Fruit fly (Drosophila melanogaster) whole organism, embryonic: ENCODE measurements around the gene Mekk1.

Experiments
- Bdp1 ChIP-seq: fragments of 200-800 bp; sonication (Bioruptor generic); optimal IDR thresholded peaks from 3 replicates; lab custom pipeline; 2016; ENCODE audit warnings: missing biosample characterization, missing genetic modification characterization
- CG10462 ChIP-seq: fragments of 200-800 bp; sonication (Bioruptor generic); optimal IDR thresholded peaks from 2 replicates; lab custom pipeline; 2016; ENCODE audit warnings: missing biosample characterization, missing genetic modification characterization
- CG1233 ChIP-seq: fragments of 200-800 bp; sonication (Bioruptor generic); optimal IDR thresholded peaks from 4 replicates; lab custom pipeline; 2018; ENCODE audit warnings: missing biosample characterization, mild to moderate bottlenecking, missing genetic modification characterization
- CG1603 ChIP-seq: fragments of 200-800 bp; sonication (Bioruptor generic); optimal IDR thresholded peaks from 2 replicates; lab custom pipeline; 2019; ENCODE audit warnings: missing biosample characterization, mild to moderate bottlenecking, missing genetic modification characterization, moderate library complexity
- CG17328 ChIP-seq: fragments of 200-800 bp; sonication (Bioruptor generic); IDR thresholded peaks from 2 replicates; pipeline ENCODE4 v1.3.6; 2022; ENCODE audit warnings: missing biosample characterization, missing genetic modification characterization
- CG3065 ChIP-seq: fragments of 200-800 bp; sonication (Bioruptor generic); optimal IDR thresholded peaks from 2 replicates; lab custom pipeline; 2016; ENCODE audit warnings: missing biosample characterization, missing genetic modification characterization
- CG3281 ChIP-seq: fragments of 200-800 bp; sonication (Bioruptor generic); optimal IDR thresholded peaks from 3 replicates; lab custom pipeline; 2017; ENCODE audit warnings: missing biosample characterization, mild to moderate bottlenecking, missing genetic modification characterization
- CG3407 ChIP-seq: fragments of 200-800 bp; sonication (Bioruptor generic); optimal IDR thresholded peaks from 2 replicates; lab custom pipeline; 2018; ENCODE audit warnings: missing biosample characterization, mild to moderate bottlenecking, missing genetic modification characterization
- CG34224 ChIP-seq: fragments of 200-800 bp; sonication (Bioruptor generic); IDR thresholded peaks from 3 replicates; pipeline ENCODE4 v1.3.6; 2022; ENCODE audit warnings: missing biosample characterization, missing genetic modification characterization; ENCODE audit not compliant: partially characterized antibody
- CG3995 ChIP-seq: fragments of 200-800 bp; sonication (Bioruptor generic); optimal IDR thresholded peaks from 3 replicates; lab custom pipeline; 2016; ENCODE audit warnings: missing biosample characterization, missing genetic modification characterization
- CG4282 ChIP-seq: fragments of 200-800 bp; sonication (Bioruptor generic); optimal IDR thresholded peaks from 2 replicates; lab custom pipeline; 2016; ENCODE audit warnings: missing biosample characterization, missing genetic modification characterization
- CG8359 ChIP-seq: fragments of 200-800 bp; sonication (Bioruptor generic); optimal IDR thresholded peaks from 2 replicates; lab custom pipeline; 2017; ENCODE audit warnings: missing biosample characterization, mild to moderate bottlenecking, missing genetic modification characterization, borderline replicate concordance
- Dbx ChIP-seq: fragments of 200-800 bp; sonication (Bioruptor generic); IDR thresholded peaks from 3 replicates; pipeline ENCODE4 v1.3.6; 2022; ENCODE audit warnings: missing biosample characterization, missing genetic modification characterization
- Fer1 ChIP-seq: fragments of 200-800 bp; sonication (Bioruptor generic); optimal IDR thresholded peaks from 2 replicates; lab custom pipeline; 2017; ENCODE audit warnings: missing biosample characterization, mild to moderate bottlenecking, missing genetic modification characterization
- Hmx ChIP-seq: fragments of 200-800 bp; sonication (Bioruptor generic); optimal IDR thresholded peaks from 2 replicates; lab custom pipeline; 2016; ENCODE audit warnings: missing biosample characterization, missing genetic modification characterization
- Lhr ChIP-seq: fragments of 200-800 bp; sonication (Bioruptor generic); optimal IDR thresholded peaks from 3 replicates; lab custom pipeline; 2017; ENCODE audit warnings: mild to moderate bottlenecking, missing biosample characterization, missing genetic modification reagents, missing genetic modification characterization
- TFAM ChIP-seq: fragments of 200-800 bp; sonication (Bioruptor generic); optimal IDR thresholded peaks from 2 replicates; lab custom pipeline; 2017; ENCODE audit warnings: missing biosample characterization, missing genetic modification characterization, inconsistent platforms
- ara ChIP-seq: fragments of 200-800 bp; sonication (Bioruptor generic); IDR thresholded peaks from 2 replicates; pipeline ENCODE4 v1.3.6; 2022; ENCODE audit warnings: missing biosample characterization, missing genetic modification characterization
- ato ChIP-seq: fragments of 200-800 bp; sonication (Bioruptor generic); IDR thresholded peaks from 2 replicates; pipeline ENCODE4 v1.3.6; 2022; ENCODE audit warnings: missing biosample characterization, missing genetic modification characterization; ENCODE audit not compliant: partially characterized antibody
- cas ChIP-seq: fragments of 200-800 bp; sonication (Bioruptor generic); IDR thresholded peaks from 2 replicates; pipeline ENCODE4 v1.3.6; 2022; ENCODE audit warnings: missing biosample characterization, missing genetic modification characterization
- cato ChIP-seq: fragments of 200-800 bp; sonication (Bioruptor generic); optimal IDR thresholded peaks from 2 replicates; lab custom pipeline; 2016; ENCODE audit warnings: missing biosample characterization, missing genetic modification characterization, borderline replicate concordance
- chinmo ChIP-seq: fragments of 200-800 bp; sonication (Bioruptor generic); IDR thresholded peaks from 4 replicates; pipeline ENCODE4 v1.3.6; 2022; ENCODE audit warnings: missing biosample characterization, missing genetic modification characterization; ENCODE audit not compliant: partially characterized antibody
- chm ChIP-seq: fragments of 200-800 bp; sonication (Bioruptor generic); IDR thresholded peaks from 2 replicates; pipeline ENCODE4 v1.3.6; 2022; ENCODE audit warnings: missing biosample characterization, missing genetic modification characterization
- gsb ChIP-seq: fragments of 200-800 bp; sonication (Bioruptor generic); IDR thresholded peaks from 2 replicates; pipeline ENCODE4 v1.3.6; 2022; ENCODE audit warnings: missing biosample characterization, missing genetic modification characterization
- jigr1 ChIP-seq: fragments of 200-800 bp; sonication (Bioruptor generic); IDR thresholded peaks from 3 replicates; pipeline ENCODE4 v1.3.6; 2022; ENCODE audit warnings: missing biosample characterization, missing genetic modification characterization
- lab ChIP-seq: fragments of 200-800 bp; sonication (Bioruptor generic); optimal IDR thresholded peaks from 3 replicates; lab custom pipeline; 2017; ENCODE audit warnings: missing biosample characterization, missing genetic modification characterization, mild to moderate bottlenecking, moderate library complexity, missing genetic modification reagents
- pita ChIP-seq: fragments of 200-800 bp; sonication (Bioruptor generic); optimal IDR thresholded peaks from 2 replicates; lab custom pipeline; 2017; ENCODE audit warnings: missing biosample characterization, mild to moderate bottlenecking, missing genetic modification characterization
- rib ChIP-seq: fragments of 200-800 bp; sonication (Bioruptor generic); IDR thresholded peaks from 2 replicates; pipeline ENCODE4 v1.3.6; 2022; ENCODE audit warnings: missing biosample characterization, missing genetic modification characterization
- tio ChIP-seq: fragments of 200-800 bp; sonication (Bioruptor generic); optimal IDR thresholded peaks from 2 replicates; lab custom pipeline; 2017; ENCODE audit warnings: missing biosample characterization, missing genetic modification characterization, inconsistent platforms
- yki ChIP-seq: fragments of >200 bp; optimal IDR thresholded peaks from 3 replicates; lab custom pipeline; 2018

Mekk1 gene

DNA sequence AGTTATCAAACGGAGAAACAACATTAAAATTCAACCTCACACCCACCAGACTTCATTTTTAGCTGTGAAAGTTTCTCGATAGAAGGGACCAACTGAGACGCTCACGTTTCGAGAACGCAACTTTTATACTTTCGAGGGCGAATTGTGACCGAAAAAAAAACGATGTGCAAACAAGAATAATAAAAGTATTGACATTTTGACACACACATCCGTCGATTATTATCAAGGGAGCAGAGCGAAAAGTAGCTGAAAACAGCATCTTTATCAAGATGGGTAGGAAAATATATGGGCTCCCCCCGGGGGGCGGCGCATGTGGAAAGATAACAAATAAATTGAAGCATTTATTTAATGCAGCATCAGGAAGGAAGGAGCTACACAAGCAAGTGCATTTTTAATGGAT is 49.8 kb downstream of the Mekk1 start, which contains the start of gene CG14300:
TSS of gene CG14300 (minus strand) at position 101 of the 400 bp plus-strand sequence.
- TF ChIP-seq cas (GFP tag; lab: Robert Waterston, UW) (no peak), chinmo (GFP tag; lab: Robert Waterston, UW) (no peak), TFAM (GFP tag; lab: Kevin White, UChicago) (no peak), jigr1 (GFP tag; lab: Robert Waterston, UW) (no peak), gsb (GFP tag; lab: Robert Waterston, UW) (no peak), CG1233 (no peak), CG34224 (GFP tag; lab: Robert Waterston, UW) (no peak), CG3065 (GFP tag; lab: Kevin White, UChicago) (no peak), ato (GFP tag; lab: Robert Waterston, UW) (no peak), CG17328 (GFP tag; lab: Robert Waterston, UW) (no peak), tio (GFP tag; lab: Kevin White, UChicago) (no peak), chm (GFP tag; lab: Robert Waterston, UW) (no peak), ara (no peak)

DNA sequence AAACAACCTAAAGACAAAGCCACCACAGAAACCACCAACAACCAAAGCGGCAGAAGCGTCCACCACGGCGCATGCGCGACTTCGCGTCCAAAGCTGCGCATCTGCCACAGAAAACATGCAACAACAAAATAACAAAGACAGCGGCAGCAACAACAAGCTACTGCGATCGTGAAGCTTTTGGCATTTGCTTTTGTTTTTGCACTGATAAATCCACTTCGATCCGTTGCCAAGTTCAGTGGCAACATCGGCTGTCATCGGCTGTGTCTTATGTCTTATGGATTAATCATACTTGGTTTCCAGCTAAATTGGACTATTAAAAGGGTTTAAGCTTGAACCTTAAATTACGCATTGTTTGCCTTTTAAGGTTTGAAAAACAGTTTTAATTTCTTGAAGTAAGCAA is 50.8 kb downstream of the Mekk1 start, which contains the start of gene Muc91C:
TSS of gene Muc91C (minus strand) at position 101 of the 400 bp plus-strand sequence.
- TF ChIP-seq pita (GFP tag; lab: Kevin White, UChicago) = no peak
- TF ChIP-seq CG3995 (GFP tag; lab: Kevin White, UChicago) = no peak
- no peak for TF ChIP-seq CG10462
- TF ChIP-seq CG8359 (GFP tag; lab: Kevin White, UChicago) = no peak
- TF ChIP-seq Lhr = no peak
- TF ChIP-seq CG4282 (GFP tag; lab: Kevin White, UChicago) = no peak
- no peak for TF ChIP-seq Fer1
- no peak for TF ChIP-seq Dbx
- TF ChIP-seq CG3281 (GFP tag; lab: Kevin White, UChicago) = no peak
- TF ChIP-seq Bdp1 (GFP tag; lab: Kevin White, UChicago) = no peak
- no peak for TF ChIP-seq lab (GFP tag; lab: Kevin White, UChicago)
- TF ChIP-seq yki (lab: Kevin White, UChicago) = no peak
- no peak for TF ChIP-seq chm (GFP tag; lab: Robert Waterston, UW)
- TF ChIP-seq cato (GFP tag; lab: Kevin White, UChicago) = no peak
- TF ChIP-seq Hmx (GFP tag; lab: Kevin White, UChicago) = no peak
- no peak for TF ChIP-seq CG3407 (GFP tag; lab: Kevin White, UChicago)
- TF ChIP-seq CG1603 = no peak
- TF ChIP-seq rib (GFP tag; lab: Robert Waterston, UW) = no peak
